Fruit fly (Drosophila melanogaster) whole organism, adult: ENCODE measurements around the gene Vps33B.

ENCODE experiments used
- CG11617 ChIP-seq: fragments of 200-800 bp; sonication (Bioruptor generic); optimal IDR thresholded peaks from 2 replicates; lab custom pipeline; 2017; ENCODE audit warnings: mild to moderate bottlenecking, missing biosample characterization, missing genetic modification reagents, missing genetic modification characterization
- CG12768 ChIP-seq: fragments of 200-800 bp; sonication (Bioruptor generic); optimal IDR thresholded peaks from 2 replicates; lab custom pipeline; 2017; ENCODE audit warnings: missing biosample characterization, missing genetic modification characterization, mild to moderate bottlenecking, moderate library complexity, missing genetic modification reagents
- CG33017 ChIP-seq: fragments of 200-800 bp; sonication (Bioruptor generic); optimal IDR thresholded peaks from 2 replicates; lab custom pipeline; 2018; ENCODE audit warnings: missing biosample characterization, mild to moderate bottlenecking, missing genetic modification characterization, moderate library complexity
- CG5204 ChIP-seq: fragments of 200-800 bp; sonication (Bioruptor generic); optimal IDR thresholded peaks from 2 replicates; lab custom pipeline; 2016; ENCODE audit warnings: missing biosample characterization, missing genetic modification characterization
- Clk ChIP-seq: fragments of 200-800 bp; sonication (Bioruptor generic); optimal IDR thresholded peaks from 2 replicates; lab custom pipeline; 2017; ENCODE audit warnings: missing biosample characterization, missing genetic modification characterization
- Crg-1 ChIP-seq: fragments of 200-800 bp; sonication (Bioruptor generic); optimal IDR thresholded peaks from 2 replicates; lab custom pipeline; 2016; ENCODE audit warnings: missing biosample characterization, missing genetic modification characterization
- Hr96 ChIP-seq: fragments of 200-800 bp; sonication (Bioruptor generic); optimal IDR thresholded peaks from 2 replicates; lab custom pipeline; 2016; ENCODE audit warnings: missing biosample characterization, missing genetic modification characterization
- Mnt ChIP-seq: fragments of 200-800 bp; sonication (Bioruptor generic); optimal IDR thresholded peaks from 2 replicates; lab custom pipeline; 2016; ENCODE audit warnings: missing biosample characterization, mild to moderate bottlenecking, missing genetic modification characterization
- cnc ChIP-seq, 2 experiments: fragments of >200 bp; optimal IDR thresholded peaks; 2 replicates each; lab custom pipeline; 2017
- kay ChIP-seq: fragments of 200-800 bp; sonication (Bioruptor generic); peaks from one replicate; lab custom pipeline; 2016; ENCODE audit warnings: missing biosample characterization, missing genetic modification characterization, borderline replicate concordance
- tj ChIP-seq: fragments of 200-800 bp; sonication (Bioruptor generic); optimal IDR thresholded peaks from 3 replicates; lab custom pipeline; 2017; ENCODE audit warnings: missing biosample characterization, mild to moderate bottlenecking, missing genetic modification characterization, moderate library complexity
- toe ChIP-seq: fragments of 200-800 bp; sonication (Bioruptor generic); optimal IDR thresholded peaks from 2 replicates; lab custom pipeline; 2016; ENCODE audit warnings: missing biosample characterization, missing genetic modification characterization

- TF ChIP-seq Hr96 (GFP tag; lab: Kevin White, UChicago) (no peak), cnc (optimal IDR thresholded peaks at IDR 0.05; lab: Kevin White, UChicago) (no peak), CG11617 (GFP tag; lab: Kevin White, UChicago) (no peak), kay (GFP tag; lab: Kevin White, UChicago) (no peak), Crg-1 (GFP tag; lab: Kevin White, UChicago) (no peak), tj (GFP tag; lab: Kevin White, UChicago) (no peak), Mnt (no peak), toe (GFP tag; lab: Kevin White, UChicago) (no peak), Clk (GFP tag; lab: Kevin White, UChicago) (no peak), CG12768 (GFP tag; lab: Kevin White, UChicago) (no peak), CG5204 (no peak), CG33017 (no peak)
Measured at dm6 chr3R:25471853-25472634, 1.2 kb upstream of the Vps33B start.
